Worm (Caenorhabditis elegans) whole organism, L2 larva: ENCODE measurements around the gene dnj-15.

Source experiments
- C34F6.9 ChIP-seq: fragments of 150-350 bp; optimal IDR thresholded peaks from 2 replicates; lab custom pipeline; 2014; ENCODE audit warnings: missing biosample characterization, missing genetic modification characterization
- blmp-1 ChIP-seq: sonication (generic microtip); optimal IDR thresholded peaks from 2 replicates; lab custom pipeline; 2017; ENCODE audit warnings: missing genetic modification characterization, mild to moderate bottlenecking, missing compliant biosample characterization, antibody characterized with exemption, moderate library complexity; ENCODE audit not compliant: insufficient read depth
- ceh-82 ChIP-seq: fragments of 150-350 bp; optimal IDR thresholded peaks from 2 replicates; lab custom pipeline; 2014; ENCODE audit warnings: missing biosample characterization, missing genetic modification characterization
- nhr-25 ChIP-seq: fragments of 150-350 bp; sonication (generic microtip); optimal IDR thresholded peaks from 3 replicates; lab custom pipeline; 2014; ENCODE audit warnings: missing biosample characterization, missing genetic modification characterization
- peb-1 ChIP-seq: fragments of 150-350 bp; optimal IDR thresholded peaks from 2 replicates; lab custom pipeline; 2014; ENCODE audit warnings: missing biosample characterization, missing genetic modification characterization
- snpc-4 ChIP-seq: fragments of 150-350 bp; optimal IDR thresholded peaks from 2 replicates; lab custom pipeline; 2014; ENCODE audit warnings: missing biosample characterization, missing genetic modification characterization
- unc-39 ChIP-seq: fragments of 150-350 bp; optimal IDR thresholded peaks from 2 replicates; lab custom pipeline; 2014; ENCODE audit warnings: missing biosample characterization, missing genetic modification characterization
- unc-62 ChIP-seq: fragments of 150-350 bp; optimal IDR thresholded peaks from 2 replicates; lab custom pipeline; 2014; ENCODE audit warnings: missing biosample characterization, missing genetic modification reagents, missing genetic modification characterization
- ztf-11 ChIP-seq: sonication (generic microtip); optimal IDR thresholded peaks from 2 replicates; lab custom pipeline; 2017; ENCODE audit warnings: missing biosample characterization, missing genetic modification characterization
- ztf-4 ChIP-seq: fragments of 150-350 bp; optimal IDR thresholded peaks from 2 replicates; lab custom pipeline; 2014; ENCODE audit warnings: missing biosample characterization, missing genetic modification characterization

ce11 chrIV:4162121-4162520 is 14.1 kb upstream of the dnj-15 start, which contains the start of gene scrm-5:
- TF ChIP-seq snpc-4 (tag; lab: Kevin White, UChicago) (no peak), nhr-25 (tag; lab: Kevin White, UChicago) (no peak), ztf-4 (no peak), ceh-82 (tag; lab: Kevin White, UChicago) (no peak), blmp-1 (tag; lab: Kevin White, UChicago) (no peak), C34F6.9 (tag; lab: Kevin White, UChicago) (no peak), unc-62 (GFP tag; lab: Kevin White, UChicago) (no peak), unc-39 (tag; lab: Kevin White, UChicago) (no peak), ztf-11 (tag; lab: Kevin White, UChicago) (no peak), peb-1 (tag; lab: Kevin White, UChicago) (no peak)
